Fruit fly (Drosophila melanogaster): Measurements from ENCODE around the gene CG18404.

Gene CG18404

dm6 chr3R:30270318-30271119 lies 17.5 kb downstream of the CG18404 start (continued):
- TF ChIP-seq PHDP (tag; optimal IDR thresholded peaks at IDR 0.05), result no peak
- TF ChIP-seq CG6272 (GFP tag; IDR thresholded peaks at IDR 0.05), result no peak
- no peak for TF ChIP-seq CHES-1-like (GFP tag; optimal IDR thresholded peaks at IDR 0.05)

- 0 out of 3 replicates have a peak, but pooled peaks have one; percentile 10 for TF ChIP-seq hb (GFP tag; IDR thresholded peaks at IDR 0.05; ENCODE audit: partially characterized antibody)
- TF ChIP-seq CG7987 (GFP tag; optimal IDR thresholded peaks at IDR 0.05), result no peak
- TF ChIP-seq CG32532 (GFP tag; IDR thresholded peaks at IDR 0.05), result 0 out of 2 replicates have a peak, but pooled peaks have one; percentile 16
- TF ChIP-seq unc-4 (GFP tag; IDR thresholded peaks at IDR 0.05; ENCODE audit: partially characterized antibody), result 0 out of 2 replicates have a peak, but pooled peaks have one; percentile 23
- TF ChIP-seq CG12071 (GFP tag; optimal IDR thresholded peaks at IDR 0.05), result peak; percentile 35
- TF ChIP-seq Vsx1 (GFP tag; optimal IDR thresholded peaks at IDR 0.05), result no peak
- 0 out of 3 replicates have a peak, but pooled peaks have one; percentile 28 for TF ChIP-seq CG14860 (GFP tag; IDR thresholded peaks at IDR 0.05; ENCODE audit: partially characterized antibody)
- no peak for TF ChIP-seq lilli (GFP tag; optimal IDR thresholded peaks at IDR 0.05)
- peak; percentile 99 for TF ChIP-seq ewg (GFP tag; optimal IDR thresholded peaks at IDR 0.05)
- TF ChIP-seq CG10321 (GFP tag; IDR thresholded peaks at IDR 0.05), result peak; percentile 77
- TF ChIP-seq yki (optimal IDR thresholded peaks at IDR 0.05), result peak; percentile 82
- peak; percentile 51 for TF ChIP-seq abd-A (tag; optimal IDR thresholded peaks at IDR 0.05)
- TF ChIP-seq CG1832 (GFP tag; optimal IDR thresholded peaks at IDR 0.05), result peak; percentile 86
- peak; percentile 91 for TF ChIP-seq seq (GFP tag; IDR thresholded peaks at IDR 0.05)
- TF ChIP-seq zfh2 (GFP tag; optimal IDR thresholded peaks at IDR 0.05), result no peak
- 0 out of 4 replicates have a peak, but pooled peaks have one; percentile 16 for TF ChIP-seq chinmo (GFP tag; IDR thresholded peaks at IDR 0.05; ENCODE audit: partially characterized antibody)
- TF ChIP-seq crol (GFP tag; IDR thresholded peaks at IDR 0.05), result peak; percentile 96
- TF ChIP-seq Adf1 (GFP tag; IDR thresholded peaks at IDR 0.05), result peak; percentile 47; the same call in 1 of the 2 replicates
- TF ChIP-seq CG3163 (GFP tag; optimal IDR thresholded peaks at IDR 0.05), result peak; percentile 14
- no peak for TF ChIP-seq CkIIα-i1 (GFP tag; IDR thresholded peaks at IDR 0.05)
- TF ChIP-seq Nf-YC (tag; optimal IDR thresholded peaks at IDR 0.05), result peak; percentile 96
- peak; percentile 68 for TF ChIP-seq CG4360 (GFP tag; IDR thresholded peaks at IDR 0.05)
- no peak for TF ChIP-seq Gug (GFP tag; IDR thresholded peaks at IDR 0.05)
- TF ChIP-seq Trl (optimal IDR thresholded peaks at IDR 0.05), result peak; percentile 79 to 84
- no peak for TF ChIP-seq Trl (GFP tag; optimal IDR thresholded peaks at IDR 0.05)
- no peak for TF ChIP-seq kah (GFP tag; optimal IDR thresholded peaks at IDR 0.05)
- TF ChIP-seq CG1647 (GFP tag; optimal IDR thresholded peaks at IDR 0.05), result no peak
- TF ChIP-seq Deaf1 (tag; optimal IDR thresholded peaks at IDR 0.05), result peak; percentile 32
- no peak for TF ChIP-seq NK7.1 (GFP tag; optimal IDR thresholded peaks at IDR 0.05)
- TF ChIP-seq Nf-YB (GFP tag; optimal IDR thresholded peaks at IDR 0.05), result peak; percentile 91
- peak; percentile 62 for TF ChIP-seq CG8478 (optimal IDR thresholded peaks at IDR 0.05)
- TF ChIP-seq lmd (GFP tag; IDR thresholded peaks at IDR 0.05), result no peak
- peak; percentile 68 for TF ChIP-seq CG5180 (GFP tag; optimal IDR thresholded peaks at IDR 0.05)
These were observed 18.1 kb downstream of the CG18404 start for dm6 chr3R:30271120-30271467.

dm6 chr3R:30272176-30272857 lies 19.3 kb downstream of the CG18404 start:
- no peak for TF ChIP-seq sim (GFP tag; IDR thresholded peaks at IDR 0.05)
- TF ChIP-seq CG10979 (tag; optimal IDR thresholded peaks at IDR 0.05), result peak; percentile 28
- no peak for TF ChIP-seq tx (GFP tag; optimal IDR thresholded peaks at IDR 0.05)
- no peak for TF ChIP-seq Deaf1 (tag; optimal IDR thresholded peaks at IDR 0.05)
- peak; percentile 2 for TF ChIP-seq CG16815 (GFP tag; optimal IDR thresholded peaks at IDR 0.05)
- TF ChIP-seq lbe (GFP tag; optimal IDR thresholded peaks at IDR 0.05), result peak; percentile 90
- TF ChIP-seq Drgx (GFP tag; IDR thresholded peaks at IDR 0.05), result peak; percentile 84
- TF ChIP-seq gem (tag; optimal IDR thresholded peaks at IDR 0.05), result peak; percentile 35
- TF ChIP-seq Pdp1 (GFP tag; optimal IDR thresholded peaks at IDR 0.05), result peak in 1 of 2 experiments; percentile 5
- peak in 1 of 3 experiments; percentile 5 for TF ChIP-seq lola (GFP tag; optimal IDR thresholded peaks at IDR 0.05)
- peak; percentile 56 for TF ChIP-seq zf30C (GFP tag; optimal IDR thresholded peaks at IDR 0.05)
- peak; percentile 33 for TF ChIP-seq CG1603 (tag; optimal IDR thresholded peaks at IDR 0.05)
- TF ChIP-seq CG8765 (GFP tag; IDR thresholded peaks at IDR 0.05), result no peak

Measured in whole organism, embryonic.